Fruit fly (Drosophila melanogaster) whole organism, wandering third instar larva: ENCODE measurements around the gene comm3.

Experiments used
- Abd-B ChIP-seq: fragments of >200 bp; optimal IDR thresholded peaks from 2 replicates; lab custom pipeline; 2017; ENCODE audit warnings: missing biosample characterization, missing genetic modification characterization
- CG32264 ChIP-seq: fragments of 200-800 bp; sonication (Bioruptor generic); optimal IDR thresholded peaks from 2 replicates; lab custom pipeline; 2016; ENCODE audit warnings: missing biosample characterization, missing genetic modification characterization
- CG9705 ChIP-seq: fragments of 200-800 bp; sonication (Bioruptor generic); optimal IDR thresholded peaks from 2 replicates; lab custom pipeline; 2018; ENCODE audit warnings: missing biosample characterization, mild to moderate bottlenecking, missing genetic modification characterization
- CrebA ChIP-seq: fragments of 200-800 bp; sonication (Bioruptor generic); optimal IDR thresholded peaks from 2 replicates; lab custom pipeline; 2016; ENCODE audit warnings: missing biosample characterization, mild to moderate bottlenecking, missing genetic modification characterization, borderline replicate concordance
- Dfd ChIP-seq: fragments of >200 bp; optimal IDR thresholded peaks from 2 replicates; lab custom pipeline; 2017; ENCODE audit warnings: missing biosample characterization, missing genetic modification characterization
- Dif ChIP-seq: fragments of 200-275, 200-300 bp; sonication (Bioruptor generic); optimal IDR thresholded peaks from 2 replicates; lab custom pipeline; 2018; ENCODE audit warnings: missing biosample characterization, missing genetic modification characterization; ENCODE audit not compliant: partially characterized antibody
- GATAd ChIP-seq: sonication (Bioruptor generic); optimal IDR thresholded peaks from 2 replicates; lab custom pipeline; 2016; ENCODE audit warnings: missing biosample characterization, missing genetic modification characterization
- HLH106 ChIP-seq: fragments of 200-800 bp; optimal IDR thresholded peaks from 3 replicates; lab custom pipeline; 2019; ENCODE audit warnings: missing biosample characterization, mild to moderate bottlenecking, missing genetic modification characterization, moderate library complexity
- Hnf4 ChIP-seq: fragments of 200-800 bp; sonication (Bioruptor generic); optimal IDR thresholded peaks from 2 replicates; lab custom pipeline; 2016; ENCODE audit warnings: missing biosample characterization, mild to moderate bottlenecking, missing genetic modification characterization
- Hr78 ChIP-seq: fragments of >200 bp; optimal IDR thresholded peaks from 2 replicates; lab custom pipeline; 2017; ENCODE audit warnings: missing biosample characterization, missing genetic modification characterization
- Hr83 ChIP-seq: fragments of 200-300 bp; sonication (Bioruptor generic); optimal IDR thresholded peaks from 2 replicates; lab custom pipeline; 2016; ENCODE audit warnings: missing biosample characterization, mild to moderate bottlenecking, missing genetic modification characterization, moderate library complexity; ENCODE audit not compliant: poor library complexity, severe bottlenecking
- Jra ChIP-seq: sonication (Bioruptor generic); optimal IDR thresholded peaks from 2 replicates; lab custom pipeline; 2016; ENCODE audit warnings: missing biosample characterization, missing genetic modification characterization
- Mio ChIP-seq: sonication (Bioruptor generic); optimal IDR thresholded peaks from 2 replicates; lab custom pipeline; 2016; ENCODE audit warnings: missing biosample characterization, missing genetic modification characterization
- Myc ChIP-seq: fragments of >200 bp; optimal IDR thresholded peaks from 2 replicates; lab custom pipeline; 2017
- N ChIP-seq: fragments of >200 bp; optimal IDR thresholded peaks from 2 replicates; lab custom pipeline; 2018; ENCODE audit warnings: missing biosample characterization, missing external identifiers, missing genetic modification characterization
- OdsH ChIP-seq: fragments of 200-800 bp; sonication (Bioruptor generic); optimal IDR thresholded peaks from 2 replicates; lab custom pipeline; 2016; ENCODE audit warnings: missing biosample characterization, mild to moderate bottlenecking, missing genetic modification characterization
- Rel ChIP-seq, 2 experiments: fragments of 200-800 bp; sonication (Bioruptor generic) in 1 of 2; optimal IDR thresholded peaks; 2 replicates in 1 of 2; 3 replicates in 1 of 2; lab custom pipeline; 2016 to 2019; ENCODE audit warnings: mild to moderate bottlenecking in 2 of 2, missing biosample characterization in 2 of 2, missing genetic modification characterization in 2 of 2, moderate library complexity in 1 of 2
- Sp1 ChIP-seq: fragments of 200-800 bp; sonication (Bioruptor generic); optimal IDR thresholded peaks from 3 replicates; lab custom pipeline; 2019; ENCODE audit warnings: missing biosample characterization, mild to moderate bottlenecking, missing genetic modification characterization, moderate library complexity
- Vsx2 ChIP-seq: fragments of 200-300, 225-300 bp; sonication (Bioruptor generic); optimal IDR thresholded peaks from 2 replicates; lab custom pipeline; 2018; ENCODE audit warnings: missing biosample characterization, missing genetic modification characterization; ENCODE audit not compliant: partially characterized antibody
- br ChIP-seq: fragments of 200-800 bp; sonication (Bioruptor generic); optimal IDR thresholded peaks from 2 replicates; lab custom pipeline; 2016; ENCODE audit warnings: missing biosample characterization, missing genetic modification characterization
- brk ChIP-seq: fragments of 200-800 bp; sonication (Bioruptor generic); optimal IDR thresholded peaks from 2 replicates; lab custom pipeline; 2016; ENCODE audit warnings: missing biosample characterization, mild to moderate bottlenecking, missing genetic modification characterization
- dl ChIP-seq, 2 experiments: fragments of 175-275, 200-275 bp in 1 of 2; fragments of 200-275 bp in 1 of 2; sonication (Bioruptor generic); optimal IDR thresholded peaks; lab custom pipeline; 2018; ENCODE audit warnings: mild to moderate bottlenecking in 2 of 2, missing biosample characterization in 2 of 2, missing genetic modification characterization in 2 of 2, moderate library complexity in 2 of 2; ENCODE audit not compliant: partially characterized antibody in 2 of 2, insufficient read depth in 1 of 2
- dmrt93B ChIP-seq: fragments of 200-800 bp; sonication (Bioruptor generic); optimal IDR thresholded peaks from 2 replicates; lab custom pipeline; 2018; ENCODE audit warnings: missing biosample characterization, mild to moderate bottlenecking, missing genetic modification characterization
- dsf ChIP-seq: sonication (Bioruptor generic); optimal IDR thresholded peaks from 2 replicates; lab custom pipeline; 2016; ENCODE audit warnings: missing biosample characterization, missing genetic modification characterization, borderline replicate concordance
- ey ChIP-seq: fragments of 200-800 bp; sonication (Bioruptor generic); optimal IDR thresholded peaks from 2 replicates; lab custom pipeline; 2016; ENCODE audit warnings: missing biosample characterization, missing genetic modification characterization
- foxo ChIP-seq, 2 experiments: fragments of 200-800 bp; sonication (Bioruptor generic); optimal IDR thresholded peaks; 2 replicates in 1 of 2; 3 replicates in 1 of 2; lab custom pipeline; 2016 to 2017; ENCODE audit warnings: missing biosample characterization in 2 of 2, missing genetic modification characterization in 2 of 2
- fru ChIP-seq: fragments of 200-800 bp; sonication (Bioruptor generic); optimal IDR thresholded peaks from 3 replicates; lab custom pipeline; 2016; ENCODE audit warnings: missing biosample characterization, mild to moderate bottlenecking, missing genetic modification characterization
- h ChIP-seq: fragments of 200-800 bp; sonication (Bioruptor generic); optimal IDR thresholded peaks from 3 replicates; lab custom pipeline; 2016; ENCODE audit warnings: missing biosample characterization, mild to moderate bottlenecking, missing genetic modification characterization
- jim ChIP-seq: fragments of 175-275, 200-325 bp; sonication (Bioruptor generic); optimal IDR thresholded peaks from 2 replicates; lab custom pipeline; 2016; ENCODE audit warnings: missing biosample characterization, mild to moderate bottlenecking, missing genetic modification characterization
- lola ChIP-seq: fragments of >200 bp; optimal IDR thresholded peaks from 2 replicates; lab custom pipeline; 2017; ENCODE audit warnings: missing biosample characterization, missing genetic modification characterization
- pan ChIP-seq: fragments of >200 bp; optimal IDR thresholded peaks from 2 replicates; lab custom pipeline; 2017
- psq ChIP-seq: fragments of 200-800 bp; sonication (Bioruptor generic); optimal IDR thresholded peaks from 3 replicates; lab custom pipeline; 2017; ENCODE audit warnings: missing biosample characterization, mild to moderate bottlenecking, missing genetic modification characterization, moderate library complexity
- rgr ChIP-seq: fragments of 200-800 bp; sonication (Bioruptor generic); optimal IDR thresholded peaks from 3 replicates; lab custom pipeline; 2016; ENCODE audit warnings: missing biosample characterization, mild to moderate bottlenecking, missing genetic modification characterization
- sage ChIP-seq: fragments of 200-800 bp; sonication (Bioruptor generic); optimal IDR thresholded peaks from 2 replicates; lab custom pipeline; 2016; ENCODE audit warnings: missing biosample characterization, mild to moderate bottlenecking, missing genetic modification characterization
- sv ChIP-seq: fragments of 200-800 bp; sonication (Bioruptor generic); optimal IDR thresholded peaks from 3 replicates; lab custom pipeline; 2016; ENCODE audit warnings: missing biosample characterization, missing genetic modification characterization
- tai ChIP-seq: sonication (Bioruptor generic); optimal IDR thresholded peaks from 2 replicates; lab custom pipeline; 2016; ENCODE audit warnings: missing biosample characterization, missing genetic modification characterization
- usp ChIP-seq: fragments of >200 bp; optimal IDR thresholded peaks from 2 replicates; lab custom pipeline; 2017; ENCODE audit warnings: missing biosample characterization, missing genetic modification characterization
- woc ChIP-seq: sonication (Bioruptor generic); optimal IDR thresholded peaks from 2 replicates; lab custom pipeline; 2016; ENCODE audit warnings: missing biosample characterization, mild to moderate bottlenecking, missing genetic modification characterization

comm3 gene

dm6 chr3L:15625676-15626414 lies 21.7 kb downstream of the comm3 start:
- TF ChIP-seq HLH106: peak; percentile 98
- TF ChIP-seq Dfd (GFP tag; lab: Kevin White, UChicago): peak; percentile 51
- peak; percentile 22 for TF ChIP-seq CrebA (GFP tag; lab: Kevin White, UChicago)
- TF ChIP-seq CG9705 (GFP tag; lab: Kevin White, UChicago): peak; percentile 85
- TF ChIP-seq Hr83 (GFP tag; lab: Kevin White, UChicago): peak; percentile 86
- no peak for TF ChIP-seq lola (GFP tag; lab: Kevin White, UChicago)
- TF ChIP-seq foxo (GFP tag; optimal IDR thresholded peaks at IDR 0.05; lab: Kevin White, UChicago): peak; percentile 29 to 98
- TF ChIP-seq Rel (GFP tag; optimal IDR thresholded peaks at IDR 0.05; lab: Kevin White, UChicago): no peak
- peak; percentile 51 for TF ChIP-seq Rel (tag; optimal IDR thresholded peaks at IDR 0.05; lab: Kevin White, UChicago)
- peak; percentile 42 for TF ChIP-seq Vsx2 (GFP tag; lab: Kevin White, UChicago)
- TF ChIP-seq tai (GFP tag; lab: Kevin White, UChicago): peak; percentile 43
- TF ChIP-seq sage (GFP tag; lab: Kevin White, UChicago): peak; percentile 79
- no peak for TF ChIP-seq Mio (GFP tag; lab: Kevin White, UChicago)
- peak; percentile 94 for TF ChIP-seq rgr (GFP tag; lab: Kevin White, UChicago)
- peak; percentile 84 for TF ChIP-seq ey
- TF ChIP-seq dmrt93B (GFP tag; lab: Kevin White, UChicago): peak; percentile 95
- no peak for TF ChIP-seq N
- TF ChIP-seq woc (GFP tag; lab: Kevin White, UChicago): peak; percentile 78
- peak; percentile 92 for TF ChIP-seq fru (GFP tag; lab: Kevin White, UChicago)
- peak; percentile 78 for TF ChIP-seq Hnf4 (GFP tag; lab: Kevin White, UChicago)
- no peak for TF ChIP-seq pan
- TF ChIP-seq GATAd: no peak
- TF ChIP-seq usp (GFP tag; lab: Kevin White, UChicago): no peak
- TF ChIP-seq OdsH (GFP tag; lab: Kevin White, UChicago): peak; percentile 96
- peak; percentile 58 for TF ChIP-seq Jra
- peak; percentile 35 for TF ChIP-seq dsf (GFP tag; lab: Kevin White, UChicago)
- peak; percentile 97 for TF ChIP-seq psq (GFP tag; lab: Kevin White, UChicago)
- peak; percentile 9 for TF ChIP-seq CG32264
- peak; percentile 61 for TF ChIP-seq br
- peak; percentile 8 to 42 for TF ChIP-seq dl (GFP tag; optimal IDR thresholded peaks at IDR 0.05; lab: Kevin White, UChicago; ENCODE audit: insufficient read depth in 1 of 2, partially characterized antibody in 2 of 2)
- TF ChIP-seq Abd-B (GFP tag; lab: Kevin White, UChicago): no peak
- peak; percentile 79 for TF ChIP-seq sv (GFP tag; lab: Kevin White, UChicago)
- no peak for TF ChIP-seq Hr78 (GFP tag; lab: Kevin White, UChicago)
- TF ChIP-seq Sp1 (GFP tag; lab: Kevin White, UChicago): peak; percentile 97
- TF ChIP-seq Myc (lab: Kevin White, UChicago): no peak
- TF ChIP-seq Dif (GFP tag; lab: Kevin White, UChicago): peak; percentile 28
- peak; percentile 94 for TF ChIP-seq h (GFP tag; lab: Kevin White, UChicago)
- TF ChIP-seq jim (GFP tag; lab: Kevin White, UChicago): no peak
- peak; percentile 77 for TF ChIP-seq brk (GFP tag; lab: Kevin White, UChicago)

dm6 chr3L:15624944-15625610 lies 22.5 kb downstream of the comm3 start:
- TF ChIP-seq lola (GFP tag; lab: Kevin White, UChicago) (no peak), HLH106 (no peak), Hr83 (GFP tag; lab: Kevin White, UChicago) (peak; percentile 11), woc (GFP tag; lab: Kevin White, UChicago) (no peak), rgr (GFP tag; lab: Kevin White, UChicago) (no peak), Abd-B (GFP tag; lab: Kevin White, UChicago) (no peak), CG9705 (GFP tag; lab: Kevin White, UChicago) (no peak), Vsx2 (GFP tag; lab: Kevin White, UChicago) (no peak), ey (no peak), tai (GFP tag; lab: Kevin White, UChicago) (no peak), Myc (lab: Kevin White, UChicago) (no peak), Dfd (GFP tag; lab: Kevin White, UChicago) (no peak), jim (GFP tag; lab: Kevin White, UChicago) (peak; percentile 32), Dif (GFP tag; lab: Kevin White, UChicago) (peak; percentile 8), Rel (GFP tag; optimal IDR thresholded peaks at IDR 0.05; lab: Kevin White, UChicago) (peak; percentile 9), Rel (tag; optimal IDR thresholded peaks at IDR 0.05; lab: Kevin White, UChicago) (no peak), CG32264 (no peak), usp (GFP tag; lab: Kevin White, UChicago) (no peak)
- TF ChIP-seq, all 38 proteins: peak for 4
